Fruit fly (Drosophila melanogaster): ENCODE data around the gene RnrL.

RnrL gene

dm6 chr2L:10327790-10328189 is at the start of gene RnrL:
RnrL (minus strand) TSS chr2L:10327943.
- TF ChIP-seq Hnf4 (GFP tag; optimal IDR thresholded peaks at IDR 0.05) = no peak
- no peak for TF ChIP-seq Rel (GFP tag; optimal IDR thresholded peaks at IDR 0.05)
- no peak for TF ChIP-seq Rel (tag; optimal IDR thresholded peaks at IDR 0.05)
- no peak for TF ChIP-seq fru (GFP tag; optimal IDR thresholded peaks at IDR 0.05)
- no peak for TF ChIP-seq Dfd (GFP tag; optimal IDR thresholded peaks at IDR 0.05)
- TF ChIP-seq Myc (optimal IDR thresholded peaks at IDR 0.05) = no peak
- TF ChIP-seq CG32264 (GFP tag; optimal IDR thresholded peaks at IDR 0.05) = no peak
- TF ChIP-seq pan (optimal IDR thresholded peaks at IDR 0.05) = no peak
- no peak for TF ChIP-seq h (GFP tag; optimal IDR thresholded peaks at IDR 0.05)
- no peak for TF ChIP-seq Dif (GFP tag; optimal IDR thresholded peaks at IDR 0.05; ENCODE audit: partially characterized antibody)
- TF ChIP-seq Vsx2 (GFP tag; optimal IDR thresholded peaks at IDR 0.05; ENCODE audit: partially characterized antibody) = no peak

DNA sequence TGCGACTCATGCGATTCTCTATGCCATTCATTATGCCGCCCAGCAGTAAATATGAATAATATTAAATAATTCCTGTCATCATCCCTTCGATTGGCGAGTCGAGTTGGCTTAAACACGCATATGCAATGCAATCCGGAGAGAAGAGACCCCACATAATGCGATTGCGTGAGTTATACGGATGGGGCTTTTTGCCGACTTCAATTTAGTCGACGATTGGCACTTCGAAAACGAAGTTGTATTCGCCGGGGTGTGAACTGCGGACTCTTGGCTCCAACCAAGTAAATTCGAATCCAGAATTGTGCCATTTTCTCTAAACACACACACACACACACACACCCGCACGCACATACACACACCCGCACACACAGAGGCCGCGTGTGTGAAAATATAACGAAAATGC is 48.5 kb upstream of the RnrL start:
- TF ChIP-seq sage (GFP tag; optimal IDR thresholded peaks at IDR 0.05) (no peak), Abd-B (GFP tag; optimal IDR thresholded peaks at IDR 0.05) (no peak), Myc (optimal IDR thresholded peaks at IDR 0.05) (no peak), GATAd (GFP tag; optimal IDR thresholded peaks at IDR 0.05) (no peak), rgr (GFP tag; optimal IDR thresholded peaks at IDR 0.05) (no peak), pan (optimal IDR thresholded peaks at IDR 0.05) (no peak), ey (GFP tag; optimal IDR thresholded peaks at IDR 0.05) (no peak), br (GFP tag; optimal IDR thresholded peaks at IDR 0.05) (no peak), lola (GFP tag; optimal IDR thresholded peaks at IDR 0.05) (no peak), N (GFP tag; optimal IDR thresholded peaks at IDR 0.05) (no peak), h (GFP tag; optimal IDR thresholded peaks at IDR 0.05) (no peak), HLH106 (tag; optimal IDR thresholded peaks at IDR 0.05) (no peak), Hr83 (GFP tag; optimal IDR thresholded peaks at IDR 0.05; ENCODE audit: poor library complexity, severe bottlenecking) (no peak), Dfd (GFP tag; optimal IDR thresholded peaks at IDR 0.05) (no peak)

- peak; percentile 69 for TF ChIP-seq HLH106 (tag; optimal IDR thresholded peaks at IDR 0.05)
- TF ChIP-seq sv (GFP tag; optimal IDR thresholded peaks at IDR 0.05) = no peak
- TF ChIP-seq GATAd (GFP tag; optimal IDR thresholded peaks at IDR 0.05) = no peak
- peak; percentile 69 for TF ChIP-seq Sp1 (GFP tag; optimal IDR thresholded peaks at IDR 0.05)
- TF ChIP-seq Jra (GFP tag; optimal IDR thresholded peaks at IDR 0.05) = no peak
- peak; percentile 62 for TF ChIP-seq rgr (GFP tag; optimal IDR thresholded peaks at IDR 0.05)
- peak; percentile 18 for TF ChIP-seq OdsH (GFP tag; optimal IDR thresholded peaks at IDR 0.05)
- TF ChIP-seq Dfd (GFP tag; optimal IDR thresholded peaks at IDR 0.05) = no peak
- no peak for TF ChIP-seq Rel (GFP tag; optimal IDR thresholded peaks at IDR 0.05)
- TF ChIP-seq Rel (tag; optimal IDR thresholded peaks at IDR 0.05) = peak; percentile 43
- TF ChIP-seq Dif (GFP tag; optimal IDR thresholded peaks at IDR 0.05; ENCODE audit: partially characterized antibody) = no peak
- no peak for TF ChIP-seq CrebA (GFP tag; optimal IDR thresholded peaks at IDR 0.05; ENCODE audit: borderline replicate concordance)
- no peak for TF ChIP-seq Mio (GFP tag; optimal IDR thresholded peaks at IDR 0.05)
- TF ChIP-seq Hr83 (GFP tag; optimal IDR thresholded peaks at IDR 0.05; ENCODE audit: poor library complexity, severe bottlenecking) = peak; percentile 21
These were observed 47.9 kb upstream of the RnrL start, which contains the start of the genes CG33303 and dpr19 for dm6 chr2L:10375464-10376236. CG33303 (minus strand) TSS chr2L:10375757. dpr19 (plus strand) TSS chr2L:10376168.

DNA sequence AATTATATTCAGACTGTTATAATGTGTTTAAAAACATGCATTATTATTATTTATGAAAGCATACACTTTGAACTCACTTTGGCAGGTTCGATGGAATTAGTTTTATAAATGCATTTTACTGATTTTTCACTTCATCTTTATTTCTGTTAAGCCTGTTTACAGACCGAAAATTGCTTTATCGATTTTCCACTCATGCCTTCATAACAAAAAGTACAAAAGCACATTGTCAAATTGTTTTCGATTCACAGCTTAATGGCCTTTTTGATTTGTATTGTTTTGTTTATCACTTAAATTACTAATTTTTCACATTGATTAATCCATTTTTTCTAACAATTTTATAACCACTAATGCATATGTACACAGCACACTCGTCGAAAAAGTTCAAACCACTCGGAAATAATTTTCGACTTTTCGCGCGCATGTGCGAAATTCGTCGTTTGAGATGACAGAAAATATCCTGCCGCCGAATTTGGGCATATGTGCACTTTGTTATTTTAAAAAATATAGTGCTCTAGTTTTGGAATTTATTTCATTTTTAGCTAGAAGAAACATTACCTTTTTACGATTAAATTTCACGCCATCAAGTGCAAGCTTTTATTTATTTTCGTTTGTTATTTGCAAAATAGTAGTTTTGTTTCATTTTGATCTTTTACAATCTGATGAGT is 46.0 kb upstream of the RnrL start, which contains the start of gene rho-5:
Gene rho-5, minus strand, starts transcription at position 296 of the 665 bp plus-strand sequence.
- TF ChIP-seq psq (GFP tag; optimal IDR thresholded peaks at IDR 0.05) = no peak
- no peak for TF ChIP-seq GATAd (GFP tag; optimal IDR thresholded peaks at IDR 0.05)
- no peak for TF ChIP-seq HLH106 (tag; optimal IDR thresholded peaks at IDR 0.05)
- no peak for TF ChIP-seq ey (GFP tag; optimal IDR thresholded peaks at IDR 0.05)
- no peak for TF ChIP-seq CrebA (GFP tag; optimal IDR thresholded peaks at IDR 0.05; ENCODE audit: borderline replicate concordance)
- no peak for TF ChIP-seq br (GFP tag; optimal IDR thresholded peaks at IDR 0.05)
- TF ChIP-seq usp (GFP tag; optimal IDR thresholded peaks at IDR 0.05) = no peak
- TF ChIP-seq brk (GFP tag; optimal IDR thresholded peaks at IDR 0.05) = no peak
- TF ChIP-seq tai (GFP tag; optimal IDR thresholded peaks at IDR 0.05) = no peak
- no peak for TF ChIP-seq Mio (GFP tag; optimal IDR thresholded peaks at IDR 0.05)
- no peak for TF ChIP-seq rgr (GFP tag; optimal IDR thresholded peaks at IDR 0.05)
- TF ChIP-seq Dif (GFP tag; optimal IDR thresholded peaks at IDR 0.05; ENCODE audit: partially characterized antibody) = no peak
